Worm (Caenorhabditis elegans) whole organism, L1 larva: ENCODE data around the gene Y41C4A.8.
A peak's percentile ranks its signal among the peaks of the same experiment; 100 is the strongest.

Experiments
- C04F5.9 ChIP-seq: sonication (generic microtip); optimal IDR thresholded peaks from 2 replicates; lab custom pipeline; 2016; ENCODE audit warnings: missing genetic modification characterization, missing compliant biosample characterization
- C16A3.4 ChIP-seq: fragments of 150-350 bp; optimal IDR thresholded peaks from 2 replicates; lab custom pipeline; 2014; ENCODE audit warnings: missing biosample characterization, missing genetic modification characterization
- Y116A8C.19 ChIP-seq: sonication (generic microtip); optimal IDR thresholded peaks from 2 replicates; lab custom pipeline; 2016; ENCODE audit warnings: missing compliant biosample characterization, missing genetic modification characterization, borderline replicate concordance
- aly-2 ChIP-seq: fragments of 150-350 bp; optimal IDR thresholded peaks from 2 replicates; lab custom pipeline; 2014; ENCODE audit warnings: missing biosample characterization, missing genetic modification characterization
- blmp-1 ChIP-seq: fragments of 150-350 bp; optimal IDR thresholded peaks from 2 replicates; lab custom pipeline; 2014; ENCODE audit warnings: missing biosample characterization, missing genetic modification characterization
- ceh-8 ChIP-seq: fragments of 200-800 bp; sonication (Bioruptor generic); optimal IDR thresholded peaks from 2 replicates; lab custom pipeline; 2018; ENCODE audit warnings: mild to moderate bottlenecking, missing genetic modification characterization, moderate library complexity, missing compliant biosample characterization
- ceh-82 ChIP-seq, 3 experiments: fragments of 150-350 bp in 1 of 3; sonication (generic microtip) in 2 of 3; optimal IDR thresholded peaks; 2 replicates each; lab custom pipeline; 2014 to 2017; ENCODE audit warnings: missing biosample characterization in 3 of 3, missing genetic modification characterization in 3 of 3
- ceh-90 ChIP-seq: sonication (generic microtip); optimal IDR thresholded peaks from 2 replicates; lab custom pipeline; 2016; ENCODE audit warnings: missing genetic modification characterization, missing compliant biosample characterization
- dpl-1 ChIP-seq, 3 experiments: fragments of 150-350 bp in 2 of 3; sonication (generic microtip) in 1 of 3; optimal IDR thresholded peaks; 2 replicates each; lab custom pipeline; 2014 to 2017; ENCODE audit warnings: missing biosample characterization in 3 of 3, missing genetic modification characterization in 3 of 3, missing genetic modification reagents in 3 of 3
- efl-1 ChIP-seq, 4 experiments: fragments of 150-350 bp; optimal IDR thresholded peaks in 3 of 4; peaks in 1 of 4; 1 replicate in 1 of 4; 2 replicates in 3 of 4; lab custom pipeline; 2014; ENCODE audit warnings: missing biosample characterization in 2 of 4, missing genetic modification characterization in 2 of 4, missing genetic modification reagents in 2 of 4
- efl-3 ChIP-seq: fragments of 200-800 bp; sonication (Bioruptor generic); optimal IDR thresholded peaks from 2 replicates; lab custom pipeline; 2018; ENCODE audit warnings: mild to moderate bottlenecking, missing genetic modification characterization, missing compliant biosample characterization
- egl-27 ChIP-seq, 2 experiments: fragments of 150-350 bp in 1 of 2; sonication (generic microtip); optimal IDR thresholded peaks; 3 replicates each; lab custom pipeline; 2017 to 2018; ENCODE audit warnings: missing biosample characterization in 2 of 2, missing genetic modification characterization in 2 of 2, missing genetic modification reagents in 2 of 2
- elt-2 ChIP-seq: sonication (generic microtip); optimal IDR thresholded peaks from 2 replicates; lab custom pipeline; 2016; ENCODE audit warnings: missing genetic modification characterization, mild to moderate bottlenecking, inconsistent platforms, missing compliant biosample characterization, missing genetic modification reagents
- elt-3 ChIP-seq, 6 experiments: fragments of 150-350 bp in 1 of 6; sonication (generic microtip); optimal IDR thresholded peaks; 2 replicates each; lab custom pipeline; 2017 to 2018; ENCODE audit warnings: missing biosample characterization in 6 of 6, missing genetic modification characterization in 6 of 6, inconsistent platforms in 1 of 6
- ets-5 ChIP-seq: fragments of 200-800 bp; sonication (Bioruptor generic); IDR thresholded peaks from 2 replicates; pipeline ENCODE4 v1.3.6; 2022; ENCODE audit warnings: missing genetic modification characterization, missing compliant biosample characterization
- fkh-10 ChIP-seq: sonication (generic microtip); optimal IDR thresholded peaks from 2 replicates; lab custom pipeline; 2017; ENCODE audit warnings: missing biosample characterization, missing genetic modification reagents, missing genetic modification characterization
- fkh-4 ChIP-seq: sonication (generic microtip); optimal IDR thresholded peaks from 2 replicates; lab custom pipeline; 2016; ENCODE audit warnings: missing compliant biosample characterization, missing genetic modification characterization, borderline replicate concordance
- fkh-8 ChIP-seq: sonication (generic microtip); optimal IDR thresholded peaks from 2 replicates; lab custom pipeline; 2016; ENCODE audit warnings: mild to moderate bottlenecking, missing genetic modification characterization, missing compliant biosample characterization
- grh-1 ChIP-seq: fragments of 200-800 bp; sonication (Bioruptor generic); IDR thresholded peaks from 2 replicates; pipeline ENCODE4 v1.3.6; 2022; ENCODE audit warnings: missing genetic modification reagents, missing genetic modification characterization, missing compliant biosample characterization
- hlh-17 ChIP-seq: fragments of 200-800 bp; sonication (Bioruptor generic); optimal IDR thresholded peaks from 2 replicates; lab custom pipeline; 2018; ENCODE audit warnings: missing genetic modification characterization, mild to moderate bottlenecking, missing compliant biosample characterization, moderate library complexity, borderline replicate concordance
- hlh-4 ChIP-seq: sonication (generic microtip); optimal IDR thresholded peaks from 2 replicates; lab custom pipeline; 2016; ENCODE audit warnings: mild to moderate bottlenecking, missing genetic modification characterization, missing compliant biosample characterization
- irx-1 ChIP-seq: sonication (generic microtip); optimal IDR thresholded peaks from 2 replicates; lab custom pipeline; 2016; ENCODE audit warnings: missing genetic modification characterization, missing compliant biosample characterization
- isw-1 ChIP-seq: fragments of 200-800 bp; sonication (Bioruptor generic); IDR thresholded peaks from 2 replicates; pipeline ENCODE4 v1.3.6; 2022; ENCODE audit warnings: missing genetic modification characterization, missing compliant biosample characterization
- jun-1 ChIP-seq: fragments of 150-350 bp; optimal IDR thresholded peaks from 2 replicates; lab custom pipeline; 2014; ENCODE audit warnings: missing biosample characterization, missing genetic modification reagents, missing genetic modification characterization
- lin-13 ChIP-seq: fragments of 150-350 bp; optimal IDR thresholded peaks from 2 replicates; lab custom pipeline; 2014; ENCODE audit warnings: missing biosample characterization, missing genetic modification reagents, missing genetic modification characterization
- lin-14 ChIP-seq: fragments of 200-800 bp; sonication (Bioruptor generic); optimal IDR thresholded peaks from 2 replicates; lab custom pipeline; 2018; ENCODE audit warnings: mild to moderate bottlenecking, missing genetic modification characterization, moderate library complexity, missing compliant biosample characterization
- lin-35 ChIP-seq, 2 experiments: fragments of 150-350 bp; optimal IDR thresholded peaks; 2 replicates each; lab custom pipeline; 2014; ENCODE audit warnings: missing biosample characterization in 2 of 2, missing genetic modification characterization in 2 of 2, missing genetic modification reagents in 2 of 2
- lsy-2 ChIP-seq, 2 experiments: fragments of 150-350 bp; optimal IDR thresholded peaks; 2 replicates each; lab custom pipeline; 2014; ENCODE audit warnings: missing biosample characterization in 2 of 2, missing genetic modification characterization in 2 of 2
- mab-9 ChIP-seq: fragments of 200-800 bp; sonication (Bioruptor generic); IDR thresholded peaks from 2 replicates; pipeline ENCODE4 v1.3.6; 2022; ENCODE audit warnings: missing genetic modification reagents, missing genetic modification characterization, missing compliant biosample characterization
- mef-2 ChIP-seq: fragments of 150-350 bp; optimal IDR thresholded peaks from 2 replicates; lab custom pipeline; 2014; ENCODE audit warnings: missing biosample characterization, missing genetic modification characterization
- mep-1 ChIP-seq: fragments of 150-350 bp; optimal IDR thresholded peaks from 2 replicates; lab custom pipeline; 2014; ENCODE audit warnings: missing biosample characterization, missing genetic modification characterization
- nhr-11 ChIP-seq: fragments of 150-350 bp; optimal IDR thresholded peaks from 2 replicates; lab custom pipeline; 2014; ENCODE audit warnings: missing biosample characterization, missing genetic modification characterization
- nhr-19 ChIP-seq: fragments of 200-800 bp; sonication (Bioruptor generic); conservative IDR thresholded peaks from 2 replicates; pipeline ENCODE4 v1.3.6; 2022; ENCODE audit warnings: missing genetic modification characterization, missing compliant biosample characterization
- nhr-20 ChIP-seq: sonication (generic microtip); optimal IDR thresholded peaks from 2 replicates; lab custom pipeline; 2016; ENCODE audit warnings: mild to moderate bottlenecking, missing genetic modification characterization, missing compliant biosample characterization
- nhr-47 ChIP-seq: sonication (generic microtip); optimal IDR thresholded peaks from 2 replicates; lab custom pipeline; 2016; ENCODE audit warnings: mild to moderate bottlenecking, missing genetic modification characterization, moderate library complexity, missing compliant biosample characterization
- nhr-71 ChIP-seq: sonication (generic microtip); optimal IDR thresholded peaks from 2 replicates; lab custom pipeline; 2016; ENCODE audit warnings: mild to moderate bottlenecking, missing genetic modification characterization, moderate library complexity, missing compliant biosample characterization
- nhr-77 ChIP-seq: fragments of 150-350 bp; optimal IDR thresholded peaks from 2 replicates; lab custom pipeline; 2014; ENCODE audit warnings: missing biosample characterization, missing genetic modification characterization
- nhr-90 ChIP-seq: sonication (generic microtip); optimal IDR thresholded peaks from 2 replicates; lab custom pipeline; 2016; ENCODE audit warnings: mild to moderate bottlenecking, missing genetic modification characterization, missing compliant biosample characterization; ENCODE audit not compliant: poor library complexity
- pqm-1 ChIP-seq: sonication (generic microtip); optimal IDR thresholded peaks from 3 replicates; lab custom pipeline; 2017; ENCODE audit warnings: missing biosample characterization, missing genetic modification characterization
- rnt-1 ChIP-seq: sonication (generic microtip); optimal IDR thresholded peaks from 2 replicates; lab custom pipeline; 2016; ENCODE audit warnings: mild to moderate bottlenecking, missing genetic modification characterization, moderate library complexity, missing compliant biosample characterization
- skn-1 ChIP-seq: fragments of 150-350 bp; optimal IDR thresholded peaks from 2 replicates; lab custom pipeline; 2014; ENCODE audit warnings: missing biosample characterization, missing genetic modification characterization
- swsn-7 ChIP-seq: sonication (generic microtip); optimal IDR thresholded peaks from 2 replicates; lab custom pipeline; 2016; ENCODE audit warnings: missing genetic modification characterization, missing compliant biosample characterization
- tbx-2 ChIP-seq: sonication (generic microtip); optimal IDR thresholded peaks from 2 replicates; lab custom pipeline; 2016; ENCODE audit warnings: missing genetic modification characterization, missing compliant biosample characterization
- unc-30 ChIP-seq: sonication (generic microtip); optimal IDR thresholded peaks from 2 replicates; lab custom pipeline; 2017; ENCODE audit warnings: missing biosample characterization, missing genetic modification characterization
- unc-62 ChIP-seq: fragments of 150-350 bp; optimal IDR thresholded peaks from 2 replicates; lab custom pipeline; 2014; ENCODE audit warnings: missing biosample characterization, missing genetic modification reagents, missing genetic modification characterization
- unc-86 ChIP-seq: sonication (generic microtip); optimal IDR thresholded peaks from 2 replicates; lab custom pipeline; 2016; ENCODE audit warnings: missing genetic modification characterization, missing compliant biosample characterization
- vab-15 ChIP-seq: sonication (generic microtip); optimal IDR thresholded peaks from 2 replicates; lab custom pipeline; 2017; ENCODE audit warnings: missing genotype, mild to moderate bottlenecking, missing genetic modification characterization, missing compliant biosample characterization
- ztf-11 ChIP-seq, 2 experiments: sonication (generic microtip); optimal IDR thresholded peaks; 2 replicates each; lab custom pipeline; 2016 to 2017; ENCODE audit warnings: missing genetic modification characterization in 2 of 2, missing biosample characterization in 1 of 2, missing compliant biosample characterization in 1 of 2

Gene Y41C4A.8

DNA sequence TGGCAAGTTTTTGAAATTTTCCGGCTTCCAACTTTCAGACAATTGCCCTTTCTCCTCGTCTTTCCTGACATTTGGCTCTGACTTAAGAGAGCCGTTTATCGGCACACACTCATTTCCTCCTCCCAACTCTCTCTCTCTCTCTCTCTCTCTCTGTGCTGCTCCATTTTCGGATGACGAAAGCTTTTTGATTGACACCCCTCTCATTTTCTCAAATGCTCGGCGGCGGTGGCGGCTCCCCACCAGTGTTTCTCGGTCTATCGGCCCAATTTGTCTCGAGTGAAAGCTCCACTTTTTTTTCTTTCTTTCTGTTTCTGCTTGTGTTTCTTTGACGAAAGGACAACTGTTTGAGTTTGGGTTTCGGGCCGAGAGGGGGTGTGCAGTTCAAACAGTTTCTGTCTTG, 48.8 kb downstream of the Y41C4A.8 start:
- TF ChIP-seq fkh-10 (no peak), nhr-47 (tag; lab: Kevin White, UChicago) (peak; percentile 21), fkh-8 (tag; lab: Kevin White, UChicago) (peak; percentile 22), lin-14 (GFP tag; lab: Kevin White, UChicago) (peak; percentile 58), C04F5.9 (tag; lab: Kevin White, UChicago) (no peak)

DNA sequence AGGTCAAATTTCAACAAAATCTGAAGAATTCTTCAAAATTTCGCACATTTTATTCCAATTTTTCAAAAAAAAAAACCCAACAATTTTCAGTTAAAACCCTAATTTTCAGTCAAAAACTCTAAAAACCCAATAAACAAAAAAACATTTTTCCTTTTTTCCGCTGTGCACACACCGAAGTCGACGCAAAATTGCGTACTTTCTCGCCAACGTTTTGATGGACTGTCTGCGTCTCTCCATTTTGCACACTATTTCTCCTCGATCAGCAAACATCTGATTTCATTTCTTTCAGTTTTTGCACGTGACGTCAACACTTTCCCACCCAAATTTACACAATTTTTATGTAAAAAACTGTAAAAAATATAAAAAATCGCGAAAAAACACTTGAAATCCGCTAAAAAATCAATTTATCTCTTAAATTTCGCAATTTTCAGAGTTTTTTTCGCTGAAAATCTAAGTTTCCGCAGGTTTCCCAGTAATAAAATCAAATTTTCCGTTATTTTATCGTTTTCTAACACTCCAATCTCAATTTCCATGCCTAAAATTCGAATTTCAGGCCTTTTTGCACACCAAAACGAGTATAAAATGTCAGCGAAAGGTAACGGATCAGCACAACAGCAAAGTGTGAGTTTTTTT, 51.3 kb downstream of the Y41C4A.8 start, which contains the start of gene crh-1:
Gene crh-1, plus strand, starts transcription at position 583 of the 633 bp plus-strand sequence.
- TF ChIP-seq isw-1 (GFP tag; lab: Robert Waterston, UW) (peak; percentile 65), mep-1 (peak; percentile 94), nhr-90 (tag; lab: Kevin White, UChicago) (peak; percentile 84), ets-5 (GFP tag; lab: Robert Waterston, UW) (no peak), elt-3 (tag; optimal IDR thresholded peaks at IDR 0.05; lab: Kevin White, UChicago) (peak in 2 of 6 experiments; percentile 62 to 78), lin-35 (GFP tag; optimal IDR thresholded peaks at IDR 0.05; lab: Kevin White, UChicago) (peak; percentile 77 to 88), ceh-8 (GFP tag; lab: Kevin White, UChicago) (peak; percentile 68), mab-9 (GFP tag; lab: Robert Waterston, UW) (peak; percentile 77), vab-15 (no peak), tbx-2 (tag; lab: Kevin White, UChicago) (peak; percentile 85), rnt-1 (tag; lab: Kevin White, UChicago) (peak; percentile 86), lin-13 (peak; percentile 79), efl-1 (optimal IDR thresholded peaks at IDR 0.05; lab: Kevin White, UChicago) (peak; percentile 83 to 84), efl-1 (GFP tag; optimal IDR thresholded peaks at IDR 0.05 in 1 of 2; lab: Kevin White, UChicago) (peak; percentile 78 to 98), fkh-4 (tag; lab: Kevin White, UChicago) (peak; percentile 66), ceh-90 (peak; percentile 40), dpl-1 (GFP tag; optimal IDR thresholded peaks at IDR 0.05; lab: Kevin White, UChicago) (peak; percentile 75 to 79 (median 78)), skn-1 (tag; lab: Kevin White, UChicago) (peak; percentile 65), egl-27 (tag; optimal IDR thresholded peaks at IDR 0.05; lab: Kevin White, UChicago) (no peak), jun-1 (tag; lab: Kevin White, UChicago) (peak; percentile 67), C16A3.4 (peak; percentile 54), swsn-7 (tag; lab: Kevin White, UChicago) (peak; percentile 85), nhr-47 (tag; lab: Kevin White, UChicago) (peak; percentile 92), irx-1 (tag; lab: Kevin White, UChicago) (peak; percentile 86), hlh-4 (tag; lab: Kevin White, UChicago) (no peak), lin-14 (GFP tag; lab: Kevin White, UChicago) (peak; percentile 88), nhr-71 (tag; lab: Kevin White, UChicago) (peak; percentile 93), elt-2 (tag; lab: Kevin White, UChicago) (peak; percentile 69), grh-1 (GFP tag; lab: Robert Waterston, UW) (peak; percentile 80), lsy-2 (tag; optimal IDR thresholded peaks at IDR 0.05; lab: Kevin White, UChicago) (peak; percentile 85 to 86), ceh-82 (tag; optimal IDR thresholded peaks at IDR 0.05; lab: Kevin White, UChicago) (peak; percentile 63 to 75 (median 72)), unc-30 (no peak), aly-2 (tag; lab: Kevin White, UChicago) (peak; percentile 54), unc-86 (tag; lab: Kevin White, UChicago) (peak; percentile 64), pqm-1 (tag; lab: Kevin White, UChicago) (no peak), nhr-77 (peak; percentile 40), unc-62 (GFP tag; lab: Kevin White, UChicago) (no peak), nhr-19 (GFP tag; lab: Robert Waterston, UW) (peak; percentile 85), ztf-11 (tag; optimal IDR thresholded peaks at IDR 0.05; lab: Kevin White, UChicago) (peak in 1 of 2 experiments; percentile 35), nhr-11 (tag; lab: Kevin White, UChicago) (peak; percentile 49), fkh-8 (tag; lab: Kevin White, UChicago) (peak; percentile 19), blmp-1 (tag; lab: Kevin White, UChicago) (peak; percentile 76), hlh-17 (GFP tag; lab: Kevin White, UChicago) (no peak), nhr-20 (tag; lab: Kevin White, UChicago) (peak; percentile 86), efl-3 (GFP tag; lab: Kevin White, UChicago) (no peak), Y116A8C.19 (no peak), mef-2 (tag; lab: Kevin White, UChicago) (no peak)
